Fruit fly (Drosophila melanogaster): ENCODE results near the gene CG3961.

The CG3961 gene

DNA sequence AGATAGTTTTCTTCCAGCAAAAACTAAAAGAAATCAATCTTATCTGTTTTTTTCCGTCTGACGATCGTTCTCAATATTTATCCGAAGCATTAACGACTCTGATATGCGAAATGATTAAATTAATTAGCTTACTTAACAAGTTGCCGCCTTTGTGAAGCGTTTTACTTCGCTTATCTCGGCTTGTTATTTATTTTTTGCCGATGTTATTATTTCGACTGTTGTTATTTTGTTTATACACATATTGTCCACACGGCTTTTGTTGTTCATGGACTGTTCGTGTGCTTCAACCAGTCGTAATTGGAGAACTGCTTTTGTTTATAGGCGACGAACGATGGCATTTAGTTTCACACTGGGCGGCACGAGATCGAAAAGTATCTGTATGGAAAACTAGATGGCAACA, 57.0 kb downstream of the CG3961 start (continued):
- TF ChIP-seq pho (GFP tag; optimal IDR thresholded peaks at IDR 0.05), result no peak
- TF ChIP-seq CG15073 (GFP tag; optimal IDR thresholded peaks at IDR 0.05), result no peak
- no peak for TF ChIP-seq NC2β (GFP tag; optimal IDR thresholded peaks at IDR 0.05)
- TF ChIP-seq CG7987 (GFP tag; optimal IDR thresholded peaks at IDR 0.05), result peak; percentile 67
- TF ChIP-seq CG6689 (GFP tag; IDR thresholded peaks at IDR 0.05), result no peak
- no peak for TF ChIP-seq CG2116 (GFP tag; optimal IDR thresholded peaks at IDR 0.05)
- TF ChIP-seq trh (GFP tag; optimal IDR thresholded peaks at IDR 0.05), result no peak
- no peak for TF ChIP-seq ken (GFP tag; IDR thresholded peaks at IDR 0.05)
- no peak for TF ChIP-seq stwl (tag; optimal IDR thresholded peaks at IDR 0.05)
- no peak for TF ChIP-seq Abd-B (GFP tag; optimal IDR thresholded peaks at IDR 0.05)
- TF ChIP-seq Xrp1 (GFP tag; IDR thresholded peaks at IDR 0.05), result 0 out of 2 replicates have a peak, but pooled peaks have one; percentile 10
- TF ChIP-seq Usf (GFP tag; optimal IDR thresholded peaks at IDR 0.05), result no peak
- no peak for TF ChIP-seq CG11696 (GFP tag; IDR thresholded peaks at IDR 0.05)
- TF ChIP-seq CG6791 (GFP tag; IDR thresholded peaks at IDR 0.05; ENCODE audit: partially characterized antibody), result no peak
- no peak for TF ChIP-seq NfI (GFP tag; optimal IDR thresholded peaks at IDR 0.05)
- TF ChIP-seq tna (GFP tag; IDR thresholded peaks at IDR 0.05; ENCODE audit: partially characterized antibody), result no peak
- TF ChIP-seq hth (optimal IDR thresholded peaks at IDR 0.05), result no peak
- peak; percentile 33 for TF ChIP-seq caup (GFP tag; optimal IDR thresholded peaks at IDR 0.05; ENCODE audit: severe bottlenecking)
- TF ChIP-seq CG4820 (GFP tag; optimal IDR thresholded peaks at IDR 0.05), result no peak
- no peak for TF ChIP-seq Dbx (GFP tag; IDR thresholded peaks at IDR 0.05)
- no peak for TF ChIP-seq gcm2 (GFP tag; optimal IDR thresholded peaks at IDR 0.05)
- TF ChIP-seq HHEX (GFP tag; optimal IDR thresholded peaks at IDR 0.05), result peak; percentile 33
- no peak for TF ChIP-seq lilli (GFP tag; optimal IDR thresholded peaks at IDR 0.05)
- TF ChIP-seq disco-r (GFP tag; optimal IDR thresholded peaks at IDR 0.05), result no peak
- no peak for TF ChIP-seq CG31365 (tag; optimal IDR thresholded peaks at IDR 0.05)
- no peak for TF ChIP-seq fu2 (GFP tag; optimal IDR thresholded peaks at IDR 0.05)
- peak; percentile 56 for TF ChIP-seq CG10543 (GFP tag; optimal IDR thresholded peaks at IDR 0.05)
- TF ChIP-seq zen2 (GFP tag; IDR thresholded peaks at IDR 0.05; ENCODE audit: partially characterized antibody), result no peak
- no peak for TF ChIP-seq CG13424 (tag; optimal IDR thresholded peaks at IDR 0.05)
- peak; percentile 48 for TF ChIP-seq Hmr (GFP tag; optimal IDR thresholded peaks at IDR 0.05)
- TF ChIP-seq lov (optimal IDR thresholded peaks at IDR 0.05), result no peak
- no peak for TF ChIP-seq lov (GFP tag; IDR thresholded peaks at IDR 0.05)
- TF ChIP-seq gem (tag; optimal IDR thresholded peaks at IDR 0.05), result peak; percentile 36
- TF ChIP-seq CG8944 (GFP tag; optimal IDR thresholded peaks at IDR 0.05), result no peak
- TF ChIP-seq Sox102F (GFP tag; optimal IDR thresholded peaks at IDR 0.05), result no peak
- TF ChIP-seq Ravus (GFP tag; IDR thresholded peaks at IDR 0.05), result no peak
- TF ChIP-seq Doc2 (GFP tag; IDR thresholded peaks at IDR 0.05), result no peak
- no peak for TF ChIP-seq Neu2 (GFP tag; optimal IDR thresholded peaks at IDR 0.05; ENCODE audit: borderline replicate concordance)
- no peak for TF ChIP-seq shn (GFP tag; optimal IDR thresholded peaks at IDR 0.05)
- TF ChIP-seq CG9437 (GFP tag; optimal IDR thresholded peaks at IDR 0.05), result no peak
- no peak for TF ChIP-seq Dp (GFP tag; optimal IDR thresholded peaks at IDR 0.05)
- no peak for TF ChIP-seq otp (GFP tag; IDR thresholded peaks at IDR 0.05)
- no peak for TF ChIP-seq twi (tag; optimal IDR thresholded peaks at IDR 0.05)
- TF ChIP-seq scrt (GFP tag; optimal IDR thresholded peaks at IDR 0.05), result peak; percentile 11
- no peak for TF ChIP-seq CG10321 (GFP tag; IDR thresholded peaks at IDR 0.05)
- TF ChIP-seq Med (GFP tag), result peak; percentile 83
- no peak for TF ChIP-seq ewg (GFP tag; optimal IDR thresholded peaks at IDR 0.05)
- no peak for TF ChIP-seq CG10979 (tag; optimal IDR thresholded peaks at IDR 0.05)

Data from whole organism, embryonic.